Worm (Caenorhabditis elegans): Measurements from ENCODE around the gene try-11.
"Not testable (repeated sequence)": the region's sequence is repeated elsewhere in the genome, so short reads cannot be mapped to it uniquely, and the experiment has no call there.

The try-11 gene

ce11 chrV:7437538-7437937, 14.0 kb upstream of the try-11 start, which contains the start of gene F25E5.9 (continued):
- no peak for TF ChIP-seq mef-2 (tag; optimal IDR thresholded peaks at IDR 0.05)
- peak in 1 of 2 experiments; percentile 11 for TF ChIP-seq efl-1 (optimal IDR thresholded peaks at IDR 0.05)
- no peak for TF ChIP-seq efl-1 (GFP tag; optimal IDR thresholded peaks at IDR 0.05 in 1 of 2)
- no peak for TF ChIP-seq irx-1 (tag; optimal IDR thresholded peaks at IDR 0.05)
- no peak for TF ChIP-seq egl-27 (tag; optimal IDR thresholded peaks at IDR 0.05)
- no peak for TF ChIP-seq nhr-237 (tag; optimal IDR thresholded peaks at IDR 0.05)
- TF ChIP-seq mdl-1 (tag; optimal IDR thresholded peaks at IDR 0.05), result no peak
- no peak for TF ChIP-seq nhr-12 (tag; optimal IDR thresholded peaks at IDR 0.05)
- no peak for TF ChIP-seq Y116A8C.19 (tag; optimal IDR thresholded peaks at IDR 0.05; ENCODE audit: borderline replicate concordance)
- TF ChIP-seq lsy-2 (tag; optimal IDR thresholded peaks at IDR 0.05), result peak in 1 of 2 experiments; percentile 27
- TF ChIP-seq hpl-2 (GFP tag; optimal IDR thresholded peaks at IDR 0.05), result no peak
- TF ChIP-seq ama-1 (optimal IDR thresholded peaks at IDR 0.05), result no peak
- peak; percentile 5 for TF ChIP-seq unc-86 (tag; optimal IDR thresholded peaks at IDR 0.05)
- TF ChIP-seq tlp-1 (tag; optimal IDR thresholded peaks at IDR 0.05), result no peak
- no peak for TF ChIP-seq pax-3 (tag; optimal IDR thresholded peaks at IDR 0.05)
- no peak for TF ChIP-seq fkh-4 (tag; optimal IDR thresholded peaks at IDR 0.05; ENCODE audit: borderline replicate concordance)
- peak; percentile 86 for TF ChIP-seq lin-14 (GFP tag; optimal IDR thresholded peaks at IDR 0.05)
- no peak for TF ChIP-seq ztf-4 (tag; optimal IDR thresholded peaks at IDR 0.05)
- no peak for TF ChIP-seq unc-98 (GFP tag; IDR thresholded peaks at IDR 0.05)
- TF ChIP-seq elt-2 (tag; optimal IDR thresholded peaks at IDR 0.05), result no peak

DNA sequence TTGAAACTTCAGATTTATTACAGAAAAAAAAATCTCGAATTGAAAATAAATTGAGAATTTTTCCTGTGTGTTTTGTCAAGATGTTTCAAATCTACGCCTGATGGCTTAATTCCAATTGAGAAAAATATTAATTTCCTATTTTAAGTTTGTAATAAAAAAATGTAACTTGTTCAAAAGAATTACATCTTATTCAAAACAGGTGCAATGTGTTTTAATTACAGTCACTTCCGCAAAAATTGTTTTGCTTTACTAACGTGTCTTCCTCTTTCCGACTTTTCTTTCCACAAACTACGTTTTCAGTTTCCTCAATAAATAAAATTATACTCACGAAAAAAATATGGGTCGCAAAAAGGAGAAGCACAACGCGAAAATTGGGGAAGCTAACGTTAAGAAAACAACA, 13.5 kb upstream of the try-11 start, which contains the start of gene F25E5.16:
TSS of gene F25E5.16 (plus strand) at position 301 of the 400 bp plus-strand sequence.
- no peak for TF ChIP-seq efl-1 (optimal IDR thresholded peaks at IDR 0.05)
- TF ChIP-seq efl-1 (GFP tag; optimal IDR thresholded peaks at IDR 0.05 in 1 of 2), result peak in 1 of 2 experiments; percentile 58
- no peak for TF ChIP-seq lin-14 (GFP tag; optimal IDR thresholded peaks at IDR 0.05)

DNA sequence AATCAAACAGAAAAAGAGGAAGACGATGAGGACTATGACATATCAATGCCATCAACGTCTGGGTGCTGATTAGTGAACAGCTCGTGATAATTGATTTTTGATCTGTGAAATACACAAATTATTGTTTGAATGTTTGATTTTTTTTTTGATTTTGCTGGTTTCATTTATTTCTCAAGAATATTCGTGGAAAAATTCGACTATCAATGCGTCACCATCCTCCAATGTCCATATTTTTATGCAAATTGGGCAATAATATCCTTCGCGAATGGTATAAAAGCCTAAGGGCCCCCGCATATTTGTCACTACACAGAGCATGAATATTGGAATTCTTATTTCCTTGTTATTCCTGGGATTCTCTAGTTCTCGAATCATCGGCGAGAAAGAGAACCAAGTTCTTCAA, 11.7 kb upstream of the try-11 start, which contains the start of gene try-13:
TSS of gene try-13 (plus strand) at position 301 of the 400 bp plus-strand sequence.
- TF ChIP-seq ceh-82 (tag; optimal IDR thresholded peaks at IDR 0.05), result no peak
- TF ChIP-seq efl-1 (optimal IDR thresholded peaks at IDR 0.05), result no peak
- TF ChIP-seq efl-1 (GFP tag; optimal IDR thresholded peaks at IDR 0.05 in 1 of 2), result peak in 1 of 2 experiments; percentile 36

DNA sequence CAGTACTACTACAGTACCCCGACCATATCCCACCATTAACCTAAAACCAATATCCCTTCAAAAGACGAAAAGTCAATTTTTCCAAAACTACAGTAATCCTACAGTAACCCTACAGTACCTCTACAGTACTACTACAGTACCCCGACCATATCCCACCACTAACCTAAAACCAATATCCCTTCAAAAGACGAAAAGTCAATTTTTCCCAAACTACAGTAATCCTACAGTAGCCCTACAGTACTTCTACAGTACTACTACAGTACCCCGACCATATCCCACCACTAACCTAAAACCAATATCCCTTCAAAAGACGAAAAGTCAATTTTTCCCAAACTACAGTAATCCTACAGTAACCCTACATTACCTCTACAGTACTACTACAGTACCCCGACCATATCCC, 8.0 kb upstream of the try-11 start:
- 0 out of 2 replicates have a peak, but pooled peaks have one; percentile 52 for TF ChIP-seq ets-5 (GFP tag; IDR thresholded peaks at IDR 0.05)
- peak; percentile 53; the same call in 1 of the 2 replicates for TF ChIP-seq unc-98 (GFP tag; IDR thresholded peaks at IDR 0.05)
- TF ChIP-seq mab-9 (GFP tag; IDR thresholded peaks at IDR 0.05), result peak; percentile 75

DNA sequence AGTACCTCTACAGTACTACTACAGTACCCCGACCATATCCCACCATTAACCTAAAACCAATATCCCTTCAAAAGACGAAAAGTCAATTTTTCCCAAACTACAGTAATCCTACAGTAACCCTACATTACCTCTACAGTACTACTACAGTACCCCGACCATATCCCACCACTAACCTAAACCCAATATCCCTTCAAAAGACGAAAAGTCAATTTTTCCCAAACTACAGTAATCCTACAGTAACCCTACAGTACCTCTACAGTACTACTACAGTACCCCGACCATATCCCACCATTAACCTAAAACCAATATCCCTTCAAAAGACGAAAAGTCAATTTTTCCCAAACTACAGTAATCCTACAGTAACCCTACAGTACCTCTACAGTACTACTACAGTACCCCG, 7.2 kb upstream of the try-11 start, which contains the start of gene nhr-141:
TSS of gene nhr-141 (plus strand) at position 331 of the 400 bp plus-strand sequence.
- not testable (repeated sequence) for TF ChIP-seq mab-9 (GFP tag; IDR thresholded peaks at IDR 0.05); mef-2 (tag; optimal IDR thresholded peaks at IDR 0.05); Y116A8C.19 (tag; optimal IDR thresholded peaks at IDR 0.05; ENCODE audit: borderline replicate concordance)

- TF ChIP-seq blmp-1 (tag; optimal IDR thresholded peaks at IDR 0.05), result peak; percentile 17
- no peak for TF ChIP-seq mab-9 (GFP tag; IDR thresholded peaks at IDR 0.05)
Measured at ce11 chrV:7446965-7447364, 4.6 kb upstream of the try-11 start, which contains the start of gene F25E5.5. Gene F25E5.5, plus strand, starts transcription at chrV:7447265.

ce11 chrV:7449303-7449827, 2.2 kb upstream of the try-11 start, which contains the start of gene try-12:
Gene try-12, plus strand, starts transcription at chrV:7449353.
- TF ChIP-seq mep-1 (tag; optimal IDR thresholded peaks at IDR 0.05) (no peak), efl-1 (optimal IDR thresholded peaks at IDR 0.05) (no peak), efl-1 (GFP tag; optimal IDR thresholded peaks at IDR 0.05 in 1 of 2) (peak in 1 of 2 experiments; percentile 58), dpl-1 (GFP tag; optimal IDR thresholded peaks at IDR 0.05) (no peak)

DNA sequence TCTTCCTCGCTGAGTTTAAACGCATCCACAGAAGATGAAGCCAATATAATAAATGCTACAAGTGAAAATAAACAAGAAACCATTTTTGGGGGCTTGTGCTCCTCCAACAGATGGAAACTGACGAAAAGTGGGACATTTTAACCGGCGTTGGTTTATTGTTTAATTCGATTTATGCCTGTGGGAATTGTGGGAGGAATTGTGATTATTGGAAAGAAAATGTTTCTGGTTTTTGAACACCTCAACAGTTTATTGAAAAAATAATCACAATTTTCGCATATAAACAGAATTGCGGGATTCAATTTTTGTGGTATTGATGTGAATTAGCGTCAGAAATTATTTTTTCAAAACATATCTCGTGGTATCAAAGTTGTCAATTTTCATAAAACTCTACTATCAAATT, 2.7 kb downstream of the try-11 start, which contains the start of gene try-8:
TSS of gene try-8 (minus strand) at position 101 of the 400 bp plus-strand sequence.
- no peak for TF ChIP-seq egl-27 (tag; optimal IDR thresholded peaks at IDR 0.05)
- no peak for TF ChIP-seq nhr-19 (GFP tag; conservative IDR thresholded peaks at IDR 0.05)

Measured in whole organism, L1 larva.